Worm (Caenorhabditis elegans) whole organism, L2 larva: ENCODE data around the gene arl-5.

Experiments
- ZK546.5 ChIP-seq: sonication (generic microtip); optimal IDR thresholded peaks from 2 replicates; lab custom pipeline; 2017; ENCODE audit warnings: missing biosample characterization, missing genetic modification characterization
- nhr-12 ChIP-seq: fragments of 150-350 bp; optimal IDR thresholded peaks from 2 replicates; lab custom pipeline; 2014; ENCODE audit warnings: missing biosample characterization, missing genetic modification characterization
- nhr-237 ChIP-seq: fragments of 150-350 bp; optimal IDR thresholded peaks from 2 replicates; lab custom pipeline; 2014; ENCODE audit warnings: missing biosample characterization, missing genetic modification characterization
- ztf-1 ChIP-seq: fragments of 200-800 bp; sonication (Bioruptor generic); conservative IDR thresholded peaks from 2 replicates; pipeline ENCODE4 v1.3.6; 2022; ENCODE audit warnings: missing genetic modification characterization, missing compliant biosample characterization
- ztf-11 ChIP-seq: sonication (generic microtip); optimal IDR thresholded peaks from 2 replicates; lab custom pipeline; 2017; ENCODE audit warnings: missing biosample characterization, missing genetic modification characterization

DNA sequence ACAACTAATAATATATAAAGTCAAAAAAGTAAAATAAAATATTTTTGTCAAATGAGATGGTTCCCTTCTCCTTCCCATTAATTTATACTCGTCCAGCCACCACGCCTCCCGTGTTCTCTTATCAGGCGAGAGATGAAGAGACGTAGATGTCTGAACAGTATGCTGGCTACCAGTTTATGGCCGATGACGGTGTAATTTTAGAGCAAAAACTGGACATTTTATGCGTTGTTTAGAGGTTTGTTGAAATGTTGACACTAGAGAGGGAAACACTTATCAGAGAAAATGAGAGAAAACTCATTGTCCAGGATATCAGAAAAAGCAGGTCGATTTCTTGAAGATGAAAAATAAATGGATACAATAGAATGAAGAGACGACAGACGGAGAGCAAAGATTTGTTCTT is 34.1 kb downstream of the arl-5 start:
- no peak for TF ChIP-seq ztf-1 (GFP tag; lab: Robert Waterston, UW)
- no peak for TF ChIP-seq nhr-12 (tag; lab: Kevin White, UChicago)
- TF ChIP-seq ztf-11 (tag; lab: Kevin White, UChicago), result no peak
- TF ChIP-seq nhr-237 (tag; lab: Kevin White, UChicago), result no peak
- no peak for TF ChIP-seq ZK546.5 (tag; lab: Kevin White, UChicago)
